Fruit fly (Drosophila melanogaster) whole organism, embryonic: ENCODE data around the gene CG8673.

Source experiments
- Ada2b ChIP-seq: fragments of 200-800 bp; sonication (Bioruptor generic); IDR thresholded peaks from 2 replicates; pipeline ENCODE4 v1.3.6; 2022; ENCODE audit warnings: missing biosample characterization, missing genetic modification characterization
- Antp ChIP-seq: fragments of 200-800 bp; sonication (Bioruptor generic); optimal IDR thresholded peaks from 3 replicates; lab custom pipeline; 2016; ENCODE audit warnings: missing biosample characterization, missing genetic modification characterization
- BtbVII ChIP-seq: fragments of 200-800 bp; sonication (Bioruptor generic); optimal IDR thresholded peaks from 3 replicates; lab custom pipeline; 2017; ENCODE audit warnings: missing biosample characterization, mild to moderate bottlenecking, missing genetic modification characterization
- CG12104 ChIP-seq: fragments of 200-800 bp; sonication (Bioruptor generic); optimal IDR thresholded peaks from 3 replicates; lab custom pipeline; 2016; ENCODE audit warnings: missing biosample characterization, missing genetic modification characterization
- CG12236 ChIP-seq: fragments of 200-800 bp; sonication (Bioruptor generic); optimal IDR thresholded peaks from 2 replicates; lab custom pipeline; 2016; ENCODE audit warnings: missing biosample characterization, missing genetic modification characterization
- CG13296 ChIP-seq: fragments of 200-800 bp; sonication (Bioruptor generic); optimal IDR thresholded peaks from 3 replicates; lab custom pipeline; 2018; ENCODE audit warnings: missing biosample characterization, mild to moderate bottlenecking, missing genetic modification characterization
- CG13624 ChIP-seq: fragments of 200-800 bp; sonication (Bioruptor generic); optimal IDR thresholded peaks from 2 replicates; lab custom pipeline; 2016; ENCODE audit warnings: missing biosample characterization, missing genetic modification characterization
- CG15479 ChIP-seq: fragments of 200-800 bp; sonication (Bioruptor generic); optimal IDR thresholded peaks from 3 replicates; lab custom pipeline; 2019; ENCODE audit warnings: missing biosample characterization, mild to moderate bottlenecking, missing genetic modification characterization, moderate library complexity
- CG1832 ChIP-seq: fragments of 200-800 bp; sonication (Bioruptor generic); optimal IDR thresholded peaks from 2 replicates; lab custom pipeline; 2017; ENCODE audit warnings: missing biosample characterization, mild to moderate bottlenecking, missing genetic modification characterization, inconsistent platforms
- CG18476 ChIP-seq: fragments of 200-800 bp; sonication (Bioruptor generic); optimal IDR thresholded peaks from 2 replicates; lab custom pipeline; 2016; ENCODE audit warnings: missing biosample characterization, mild to moderate bottlenecking, missing genetic modification characterization
- CG2199 ChIP-seq: fragments of 200-800 bp; sonication (Bioruptor generic); IDR thresholded peaks from 3 replicates; pipeline ENCODE4 v1.3.6; 2022; ENCODE audit warnings: missing biosample characterization, missing genetic modification characterization
- CG2889 ChIP-seq: fragments of 200-800 bp; sonication (Bioruptor generic); IDR thresholded peaks from 3 replicates; pipeline ENCODE4 v1.3.6; 2022; ENCODE audit warnings: missing biosample characterization, missing genetic modification characterization
- CG34376 ChIP-seq: fragments of 200-800 bp; sonication (Bioruptor generic); optimal IDR thresholded peaks from 2 replicates; lab custom pipeline; 2018; ENCODE audit warnings: missing biosample characterization, mild to moderate bottlenecking, missing genetic modification characterization
- CG42726 ChIP-seq: fragments of 200-800 bp; sonication (Bioruptor generic); IDR thresholded peaks from 2 replicates; pipeline ENCODE4 v1.3.6; 2022; ENCODE audit warnings: missing biosample characterization, missing genetic modification characterization; ENCODE audit not compliant: partially characterized antibody
- CG4328 ChIP-seq: fragments of 200-800 bp; sonication (Bioruptor generic); optimal IDR thresholded peaks from 3 replicates; lab custom pipeline; 2017; ENCODE audit warnings: missing biosample characterization, missing genetic modification reagents, missing genetic modification characterization
- CG5953 ChIP-seq: fragments of 200-800 bp; sonication (Bioruptor generic); IDR thresholded peaks from 2 replicates; pipeline ENCODE4 v1.3.6; 2022; ENCODE audit warnings: missing biosample characterization, missing genetic modification characterization
- CG6272 ChIP-seq: fragments of 200-800 bp; sonication (Bioruptor generic); IDR thresholded peaks from 2 replicates; pipeline ENCODE4 v1.3.6; 2022; ENCODE audit warnings: missing biosample characterization, missing genetic modification characterization
- CG6813 ChIP-seq: fragments of 200-800 bp; sonication (Bioruptor generic); optimal IDR thresholded peaks from 2 replicates; lab custom pipeline; 2017; ENCODE audit warnings: missing biosample characterization, missing genetic modification characterization, mild to moderate bottlenecking, moderate library complexity, missing genetic modification reagents
- CG7372 ChIP-seq: fragments of 200-800 bp; sonication (Bioruptor generic); IDR thresholded peaks from 2 replicates; pipeline ENCODE4 v1.3.6; 2022; ENCODE audit warnings: missing biosample characterization, missing genetic modification characterization
- CG7839 ChIP-seq: fragments of 200-800 bp; sonication (Bioruptor generic); optimal IDR thresholded peaks from 3 replicates; lab custom pipeline; 2018; ENCODE audit warnings: missing biosample characterization, mild to moderate bottlenecking, missing genetic modification characterization, moderate library complexity
- HmgD ChIP-seq: fragments of 200-800 bp; sonication (Bioruptor generic); optimal IDR thresholded peaks from 3 replicates; lab custom pipeline; 2016; ENCODE audit warnings: missing biosample characterization, missing genetic modification characterization
- HmgZ ChIP-seq: fragments of 200-800 bp; sonication (Bioruptor generic); optimal IDR thresholded peaks from 2 replicates; lab custom pipeline; 2018; ENCODE audit warnings: missing biosample characterization, mild to moderate bottlenecking, missing genetic modification characterization
- Myb ChIP-seq: fragments of 200-800 bp; sonication (Bioruptor generic); optimal IDR thresholded peaks from 2 replicates; lab custom pipeline; 2016; ENCODE audit warnings: missing biosample characterization, missing genetic modification characterization
- NfI ChIP-seq: fragments of 200-800 bp; sonication (Bioruptor generic); optimal IDR thresholded peaks from 3 replicates; lab custom pipeline; 2018; ENCODE audit warnings: missing biosample characterization, mild to moderate bottlenecking, missing genetic modification characterization, moderate library complexity
- Pdp1 ChIP-seq, 2 experiments: fragments of 200-800 bp; sonication (Bioruptor generic); optimal IDR thresholded peaks; 3 replicates each; lab custom pipeline; 2016; ENCODE audit warnings: missing biosample characterization in 2 of 2, missing genetic modification characterization in 2 of 2, mild to moderate bottlenecking in 1 of 2, moderate library complexity in 1 of 2
- Ptx1 ChIP-seq: fragments of 200-800 bp; sonication (Bioruptor generic); IDR thresholded peaks from 2 replicates; pipeline ENCODE4 v1.3.6; 2022; ENCODE audit warnings: missing biosample characterization, missing genetic modification characterization
- TFAM ChIP-seq: fragments of 200-800 bp; sonication (Bioruptor generic); optimal IDR thresholded peaks from 2 replicates; lab custom pipeline; 2017; ENCODE audit warnings: missing biosample characterization, missing genetic modification characterization, inconsistent platforms
- Xbp1 ChIP-seq: fragments of 200-800 bp; sonication (Bioruptor generic); optimal IDR thresholded peaks from 3 replicates; lab custom pipeline; 2016; ENCODE audit warnings: missing biosample characterization, mild to moderate bottlenecking, missing genetic modification characterization
- al ChIP-seq: fragments of 200-800 bp; sonication (Bioruptor generic); IDR thresholded peaks from 2 replicates; pipeline ENCODE4 v1.3.6; 2022; ENCODE audit warnings: missing biosample characterization, missing genetic modification characterization
- br ChIP-seq: fragments of >200 bp; optimal IDR thresholded peaks from 2 replicates; lab custom pipeline; 2017
- cad ChIP-seq: fragments of >200 bp; optimal IDR thresholded peaks from 2 replicates; lab custom pipeline; 2017; ENCODE audit warnings: missing biosample characterization, missing genetic modification characterization
- cato ChIP-seq: fragments of 200-800 bp; sonication (Bioruptor generic); optimal IDR thresholded peaks from 2 replicates; lab custom pipeline; 2016; ENCODE audit warnings: missing biosample characterization, missing genetic modification characterization, borderline replicate concordance
- crol ChIP-seq: fragments of 200-800 bp; sonication (Bioruptor generic); IDR thresholded peaks from 2 replicates; pipeline ENCODE4 v1.3.6; 2022; ENCODE audit warnings: missing biosample characterization, missing genetic modification characterization
- exex ChIP-seq: fragments of 200-800 bp; sonication (Bioruptor generic); optimal IDR thresholded peaks from 4 replicates; lab custom pipeline; 2018; ENCODE audit warnings: missing biosample characterization, mild to moderate bottlenecking, missing genetic modification characterization, moderate library complexity
- gce ChIP-seq: fragments of 200-800 bp; sonication (Bioruptor generic); IDR thresholded peaks from 3 replicates; pipeline ENCODE4 v1.3.6; 2022; ENCODE audit warnings: missing biosample characterization, missing genetic modification characterization
- lab ChIP-seq: fragments of 200-800 bp; sonication (Bioruptor generic); optimal IDR thresholded peaks from 3 replicates; lab custom pipeline; 2017; ENCODE audit warnings: missing biosample characterization, missing genetic modification characterization, mild to moderate bottlenecking, moderate library complexity, missing genetic modification reagents
- lov ChIP-seq, 2 experiments: fragments of 200-800 bp in 1 of 2; fragments of >200 bp in 1 of 2; sonication (Bioruptor generic) in 1 of 2; IDR thresholded peaks in 1 of 2; optimal IDR thresholded peaks in 1 of 2; 2 replicates in 1 of 2; 3 replicates in 1 of 2; pipeline versions ENCODE4 v1.3.6 to Lab custom; 2017 to 2022; ENCODE audit warnings: missing biosample characterization in 1 of 2, missing genetic modification characterization in 1 of 2
- pita ChIP-seq: fragments of 200-800 bp; sonication (Bioruptor generic); optimal IDR thresholded peaks from 2 replicates; lab custom pipeline; 2017; ENCODE audit warnings: missing biosample characterization, mild to moderate bottlenecking, missing genetic modification characterization
- sd ChIP-seq: fragments of 200-800 bp; sonication (Bioruptor generic); optimal IDR thresholded peaks from 3 replicates; lab custom pipeline; 2018; ENCODE audit warnings: missing biosample characterization, mild to moderate bottlenecking, missing genetic modification characterization, moderate library complexity
- sens ChIP-seq: fragments of 200-800 bp; sonication (Bioruptor generic); peaks from one replicate; lab custom pipeline; 2016; ENCODE audit warnings: missing biosample characterization, missing genetic modification characterization
- stwl ChIP-seq: fragments of 200-800 bp; sonication (Bioruptor generic); optimal IDR thresholded peaks from 3 replicates; lab custom pipeline; 2018; ENCODE audit warnings: missing biosample characterization, mild to moderate bottlenecking, missing genetic modification characterization, moderate library complexity
- vnd ChIP-seq: fragments of 200-800 bp; sonication (Bioruptor generic); IDR thresholded peaks from 3 replicates; pipeline ENCODE4 v1.3.6; 2022; ENCODE audit warnings: missing biosample characterization, missing genetic modification characterization; ENCODE audit not compliant: partially characterized antibody
- zen ChIP-seq: fragments of 200-800 bp; sonication (Bioruptor generic); optimal IDR thresholded peaks from 3 replicates; lab custom pipeline; 2018; ENCODE audit warnings: missing biosample characterization, mild to moderate bottlenecking, missing genetic modification characterization, moderate library complexity

The CG8673 gene

dm6 chr2L:8116632-8117193 is 7.4 kb upstream of the CG8673 start (continued):
- no peak for TF ChIP-seq sens (GFP tag; lab: Kevin White, UChicago)
- TF ChIP-seq cad (GFP tag; lab: Kevin White, UChicago): no peak
- no peak for TF ChIP-seq CG1832 (GFP tag; lab: Kevin White, UChicago)
- TF ChIP-seq Xbp1: no peak
- TF ChIP-seq exex (tag; lab: Kevin White, UChicago): peak; percentile 91
- no peak for TF ChIP-seq pita (GFP tag; lab: Kevin White, UChicago)
- TF ChIP-seq BtbVII (GFP tag; lab: Kevin White, UChicago): peak; percentile 82
- TF ChIP-seq sd: no peak
- no peak for TF ChIP-seq Ada2b (GFP tag; lab: Robert Waterston, UW)
- no peak for TF ChIP-seq CG18476 (GFP tag; lab: Kevin White, UChicago)
- no peak for TF ChIP-seq Myb (GFP tag; lab: Kevin White, UChicago)
- peak in 1 of 2 experiments; percentile 61 for TF ChIP-seq Pdp1 (GFP tag; optimal IDR thresholded peaks at IDR 0.05; lab: Kevin White, UChicago)
- no peak for TF ChIP-seq CG42726 (GFP tag; lab: Robert Waterston, UW)
- TF ChIP-seq crol (GFP tag; lab: Robert Waterston, UW): no peak
- no peak for TF ChIP-seq al (GFP tag; lab: Robert Waterston, UW)
- TF ChIP-seq CG12104: no peak
- TF ChIP-seq br: no peak
- TF ChIP-seq CG34376 (GFP tag; lab: Kevin White, UChicago): peak; percentile 48
- no peak for TF ChIP-seq CG13624
- TF ChIP-seq CG2199 (GFP tag; lab: Robert Waterston, UW): 0 out of 3 replicates have a peak, but pooled peaks have one; percentile 29
- peak; percentile 92 for TF ChIP-seq CG15479 (GFP tag; lab: Kevin White, UChicago)
- no peak for TF ChIP-seq stwl
- no peak for TF ChIP-seq TFAM
- no peak for TF ChIP-seq CG12236 (GFP tag; lab: Kevin White, UChicago)
- TF ChIP-seq zen (tag; lab: Kevin White, UChicago): no peak
- TF ChIP-seq CG4328 (GFP tag; lab: Kevin White, UChicago): no peak
- no peak for TF ChIP-seq CG6813 (GFP tag; lab: Kevin White, UChicago)
- peak; percentile 31 for TF ChIP-seq CG13296 (GFP tag; lab: Kevin White, UChicago)
- no peak for TF ChIP-seq gce (GFP tag; lab: Robert Waterston, UW)
- no peak for TF ChIP-seq lov (optimal IDR thresholded peaks at IDR 0.05; lab: Kevin White, UChicago)
- TF ChIP-seq lov (GFP tag; IDR thresholded peaks at IDR 0.05; lab: Robert Waterston, UW): no peak
- no peak for TF ChIP-seq NfI
- TF ChIP-seq HmgZ (tag; lab: Kevin White, UChicago): no peak
- TF ChIP-seq HmgD (GFP tag; lab: Kevin White, UChicago): no peak
- no peak for TF ChIP-seq CG2889 (GFP tag; lab: Robert Waterston, UW)
- no peak for TF ChIP-seq CG6272 (GFP tag; lab: Robert Waterston, UW)
- TF ChIP-seq vnd (GFP tag; lab: Robert Waterston, UW): no peak
- no peak for TF ChIP-seq Ptx1
- TF ChIP-seq CG5953 (GFP tag; lab: Robert Waterston, UW): no peak
- TF ChIP-seq cato: no peak
- TF ChIP-seq CG7372: no peak
- no peak for TF ChIP-seq Antp
- TF ChIP-seq CG7839 (tag; lab: Kevin White, UChicago): no peak
- TF ChIP-seq lab (GFP tag; lab: Kevin White, UChicago): no peak
